Fruit fly (Drosophila melanogaster) ovary, adult (tissue): ENCODE results near the gene CG12016.
A peak's percentile ranks its signal among the peaks of the same experiment; 100 is the strongest.

ENCODE experiments used
- CG17801 ChIP-seq: fragments of 200-800 bp; optimal IDR thresholded peaks from 2 replicates; lab custom pipeline; 2019; ENCODE audit warnings: missing biosample characterization, mild to moderate bottlenecking, missing genetic modification characterization, moderate library complexity; ENCODE audit not compliant: partially characterized antibody

CG12016 gene

dm6 chr3L:3305430-3305829 lies 13.9 kb upstream of the CG12016 start:
- no peak for TF ChIP-seq CG17801 (GFP tag; lab: Kevin White, UChicago)

DNA sequence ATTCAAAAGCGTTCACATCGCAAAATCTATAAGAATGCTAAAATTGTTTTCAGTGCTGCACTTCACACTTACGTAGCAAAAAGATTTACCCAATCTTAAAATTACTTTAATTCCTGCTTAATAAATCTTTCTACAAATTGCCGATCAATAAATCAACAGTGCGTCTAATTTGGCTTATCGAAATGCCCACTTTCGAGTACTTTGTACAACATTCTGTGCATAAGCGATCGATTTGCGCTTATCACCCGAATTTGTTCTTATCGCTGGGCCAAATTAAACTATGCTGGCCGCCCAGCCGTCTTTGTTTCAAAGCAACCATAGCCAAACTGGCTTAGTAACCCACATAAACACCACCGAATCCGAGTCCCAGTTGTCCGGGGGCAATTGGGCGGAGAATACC lies 12.8 kb upstream of the CG12016 start:
- no peak for TF ChIP-seq CG17801 (GFP tag; lab: Kevin White, UChicago)

dm6 chr3L:3307593-3307992 lies 11.8 kb upstream of the CG12016 start:
- TF ChIP-seq CG17801 (GFP tag; lab: Kevin White, UChicago), result no peak

dm6 chr3L:3308676-3309613 lies 10.4 kb upstream of the CG12016 start:
- TF ChIP-seq CG17801 (GFP tag; lab: Kevin White, UChicago), result no peak

DNA sequence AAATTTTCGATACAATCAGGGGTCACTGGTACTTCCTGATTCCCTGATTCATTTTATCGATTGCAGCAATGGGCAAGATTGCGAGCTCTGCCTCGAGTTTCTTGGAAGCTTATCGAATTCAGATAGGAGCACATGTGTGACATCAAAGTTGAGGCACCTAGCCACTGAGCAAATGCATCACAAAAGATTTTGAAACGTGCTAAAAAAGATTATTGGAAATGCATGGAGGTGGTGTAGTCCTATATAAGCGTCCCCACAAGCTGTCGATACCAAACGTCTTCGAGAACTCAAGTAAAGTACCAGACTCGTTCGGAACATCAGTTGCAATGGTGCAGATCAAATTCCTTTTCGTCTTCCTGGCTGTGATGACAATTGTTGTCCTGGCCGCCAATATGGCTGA lies 5.3 kb upstream of the CG12016 start, which contains the start of gene Drsl2:
Gene Drsl2 (plus strand): TSS at position 301 of the 400 bp plus-strand sequence.
- TF ChIP-seq CG17801 (GFP tag; lab: Kevin White, UChicago), result no peak

DNA sequence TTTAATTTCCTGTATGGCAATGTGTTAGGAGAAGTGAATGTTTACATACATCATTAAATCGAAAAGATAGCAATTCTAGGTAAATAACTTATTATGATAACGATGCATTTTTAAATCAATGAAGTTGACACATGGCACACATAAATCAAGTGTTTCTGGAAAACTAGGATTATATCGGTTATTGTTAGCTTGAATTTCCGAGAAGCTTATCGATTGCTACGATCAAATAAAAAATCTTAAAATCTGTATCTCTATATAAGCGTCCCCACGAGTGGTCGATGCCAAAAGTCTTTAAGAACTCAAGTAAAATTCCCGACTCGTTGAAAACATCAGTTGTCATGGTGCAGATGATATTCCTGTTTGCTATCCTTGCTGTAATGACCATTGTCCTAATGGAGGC lies 4.7 kb upstream of the CG12016 start, which contains the start of gene Drsl3:
Gene Drsl3 (plus strand): TSS at position 301 of the 400 bp plus-strand sequence.
- TF ChIP-seq CG17801 (GFP tag; lab: Kevin White, UChicago), result no peak

DNA sequence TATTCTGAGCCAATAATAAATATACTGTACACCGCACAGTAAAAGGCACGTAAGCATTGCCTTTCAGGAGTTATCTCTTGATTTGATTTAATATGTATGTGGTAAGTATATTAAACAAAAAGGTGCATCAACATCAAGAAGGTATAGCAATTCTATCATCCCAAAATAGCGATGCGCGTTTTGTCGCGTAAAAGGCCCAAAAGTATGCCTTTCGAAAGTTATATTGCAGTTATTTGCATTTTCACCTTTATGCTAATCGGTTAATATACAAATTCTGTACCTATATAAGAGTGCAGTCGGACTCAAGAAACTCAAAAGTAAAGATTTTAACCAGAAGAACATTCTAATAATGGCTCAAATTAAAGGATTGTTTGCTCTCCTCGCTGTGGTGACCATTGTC lies 4.1 kb upstream of the CG12016 start, which contains the start of gene Drsl4:
Gene Drsl4 (plus strand): TSS at position 333 of the 400 bp plus-strand sequence.
- TF ChIP-seq CG17801 (GFP tag; lab: Kevin White, UChicago), result no peak

DNA sequence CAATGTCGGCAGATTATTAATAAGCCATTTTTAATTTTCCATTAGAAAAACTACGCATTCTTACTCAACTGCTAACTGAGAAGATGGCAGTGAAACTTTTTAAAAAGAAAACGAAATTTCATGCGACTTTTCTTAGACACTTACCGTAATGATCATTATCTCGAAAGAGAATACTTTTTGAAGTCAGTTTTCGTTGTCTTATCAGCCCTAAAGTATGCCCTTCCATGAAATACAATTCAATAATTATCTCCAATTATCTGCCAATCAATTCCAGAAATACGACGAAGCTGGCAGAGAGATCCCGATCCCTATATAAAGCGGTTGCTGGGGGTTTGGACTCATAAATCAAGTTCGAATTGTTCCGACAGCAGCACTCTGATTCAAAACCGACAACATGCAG lies 2.9 kb upstream of the CG12016 start, which contains the start of gene Drsl5:
Gene Drsl5 (plus strand): TSS at position 341 of the 400 bp plus-strand sequence.
- TF ChIP-seq CG17801 (GFP tag; lab: Kevin White, UChicago), result no peak

dm6 chr3L:3319992-3320732 lies 807 bp downstream of the CG12016 start:
- no peak for TF ChIP-seq CG17801 (GFP tag; lab: Kevin White, UChicago)

DNA sequence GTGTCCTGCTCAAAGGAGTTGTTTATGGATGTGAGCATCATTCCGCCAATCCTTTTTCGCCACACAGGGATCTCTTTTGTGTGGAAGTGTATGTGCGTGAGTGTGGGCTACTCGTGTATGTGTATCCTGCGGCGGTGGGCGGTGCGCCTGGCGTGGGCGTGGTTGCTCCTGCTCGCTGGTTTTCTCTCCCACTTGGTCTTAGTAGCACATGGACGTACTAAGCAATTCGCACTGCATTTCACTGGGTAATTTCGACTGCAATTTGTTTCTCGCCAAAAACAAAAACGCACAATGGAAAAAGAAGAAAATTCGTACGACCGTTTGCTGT lies 6.2 kb downstream of the CG12016 start:
- TF ChIP-seq CG17801 (GFP tag; lab: Kevin White, UChicago), result no peak

DNA sequence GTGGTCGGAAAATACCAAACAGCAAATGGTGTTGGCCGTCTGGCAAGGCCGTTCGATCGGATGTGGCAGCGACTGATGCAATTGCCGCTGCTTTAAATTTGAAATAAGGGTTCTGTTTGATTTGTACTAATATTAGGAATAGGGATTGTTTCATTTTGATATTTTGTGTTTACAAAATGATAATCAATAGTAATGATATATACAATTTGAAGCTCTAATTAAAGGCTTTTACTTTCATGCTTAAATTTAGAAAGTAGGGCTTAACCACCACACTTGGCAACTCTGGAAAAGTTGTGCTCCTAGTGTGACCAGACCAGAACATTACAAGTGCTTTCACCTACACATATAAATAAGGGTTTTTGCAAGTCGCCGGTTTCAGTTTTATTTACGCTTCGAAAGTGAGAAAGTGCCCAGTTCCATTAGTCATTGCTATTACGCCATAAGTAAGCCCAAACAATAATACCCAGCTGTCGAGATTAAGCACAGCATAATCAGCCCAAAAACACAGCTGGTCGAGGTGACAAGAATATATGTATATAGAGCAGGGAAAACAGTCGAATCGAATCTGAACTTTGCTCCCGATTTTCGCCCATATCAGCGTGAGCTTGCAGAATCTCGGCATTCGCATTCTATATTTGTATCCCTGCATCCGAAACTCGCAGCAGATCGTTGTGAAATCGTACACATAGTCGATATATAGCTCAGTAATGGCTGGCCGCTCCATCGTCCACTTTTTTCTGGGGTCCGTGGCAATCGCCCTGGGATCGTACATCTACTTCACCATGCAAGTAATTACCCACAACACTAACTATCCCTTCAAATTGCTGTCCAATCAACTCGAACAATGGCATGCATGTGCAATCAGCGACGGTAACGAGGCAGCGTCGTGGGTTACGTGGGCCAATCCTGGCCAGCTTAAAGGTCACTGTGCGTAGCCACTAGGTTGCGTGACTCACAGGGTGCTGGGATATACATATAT lies 6.9 kb downstream of the CG12016 start, which contains the start of gene Gtpx:
Gene Gtpx (plus strand): TSS at position 341 of the 979 bp plus-strand sequence.
- TF ChIP-seq CG17801 (GFP tag; lab: Kevin White, UChicago), result peak; percentile 24

DNA sequence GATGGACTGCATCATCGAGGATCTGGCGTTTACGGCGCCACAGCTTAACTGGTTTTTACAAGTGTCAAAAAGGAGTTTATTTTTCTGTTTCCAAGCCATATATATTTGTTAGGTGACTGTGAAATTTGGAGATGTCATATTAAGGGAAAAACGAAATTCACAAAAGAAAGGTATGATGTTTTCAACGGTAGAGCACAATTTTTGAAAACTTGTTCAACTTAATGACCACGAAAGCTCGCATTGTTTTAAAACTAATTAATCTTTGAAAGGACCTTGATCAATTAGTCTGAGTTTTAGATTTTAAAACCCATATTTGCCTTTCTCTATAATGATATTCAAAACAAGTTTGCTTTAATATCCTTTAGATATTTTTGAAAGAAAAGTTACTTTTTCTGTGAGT lies 9.4 kb downstream of the CG12016 start, which contains the start of gene Strip:
Gene Strip (minus strand): TSS at position 101 of the 400 bp plus-strand sequence.
- TF ChIP-seq CG17801 (GFP tag; lab: Kevin White, UChicago), result no peak

DNA sequence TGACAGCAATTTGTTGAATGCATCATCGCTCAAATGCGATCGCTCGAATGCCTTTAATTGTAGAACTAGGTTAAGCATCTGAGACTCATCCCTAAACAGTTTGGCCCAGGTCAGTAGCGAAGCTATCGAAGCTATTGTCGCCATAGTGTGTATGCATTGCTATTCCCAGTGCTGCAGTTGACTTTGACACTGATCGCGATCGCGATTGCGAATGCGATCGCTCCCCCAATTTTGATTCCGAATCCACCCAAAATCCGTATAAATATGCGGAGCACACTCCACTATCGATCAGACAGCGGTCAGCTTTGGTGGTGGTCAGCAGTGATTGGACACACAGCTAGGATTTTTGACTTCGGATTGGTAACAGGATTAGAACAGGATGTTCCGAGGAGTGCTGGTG lies 10.4 kb downstream of the CG12016 start, which contains the start of gene CG14961:
Gene CG14961 (plus strand): TSS at position 301 of the 400 bp plus-strand sequence.
- TF ChIP-seq CG17801 (GFP tag; lab: Kevin White, UChicago), result no peak

DNA sequence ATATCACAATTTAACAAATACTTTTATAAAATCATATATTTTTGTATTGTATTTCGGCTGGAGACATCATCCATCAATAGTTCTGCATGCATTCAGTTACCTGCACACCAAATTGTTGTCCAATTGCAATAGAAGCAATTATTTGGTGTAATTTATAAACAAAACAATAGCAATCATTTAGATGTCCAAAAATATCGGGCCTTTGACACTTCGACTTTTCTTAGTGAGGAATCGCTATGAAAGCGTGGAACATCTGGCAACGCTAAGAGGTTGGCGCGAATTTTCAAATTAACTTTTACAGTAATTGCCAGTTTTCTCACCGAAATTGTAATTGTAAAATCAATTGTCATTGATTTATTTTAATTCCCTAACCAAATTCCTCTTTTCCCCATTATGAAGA lies 15.4 kb downstream of the CG12016 start, which contains the start of gene CG14969:
Gene CG14969 (minus strand): TSS at position 195 of the 400 bp plus-strand sequence.
- peak; percentile 37 for TF ChIP-seq CG17801 (GFP tag; lab: Kevin White, UChicago)
